Worm (Caenorhabditis elegans) whole organism, young adult: ENCODE data around the gene R03E9.2.

Experiments
- B0336.3 ChIP-seq: fragments of 200-800 bp; sonication (Bioruptor generic); IDR thresholded peaks from 2 replicates; pipeline ENCODE4 v1.3.6; 2022; ENCODE audit warnings: missing genetic modification characterization, missing compliant biosample characterization
- C06A6.2 ChIP-seq: fragments of 200-800 bp; sonication (Bioruptor generic); conservative IDR thresholded peaks from 2 replicates; pipeline ENCODE4 v1.3.6; 2022; ENCODE audit warnings: missing genetic modification characterization, missing compliant biosample characterization
- C17E4.6 ChIP-seq: fragments of 200-800 bp; sonication (Bioruptor generic); IDR thresholded peaks from 2 replicates; pipeline ENCODE4 v1.3.6; 2022; ENCODE audit warnings: missing genetic modification reagents, missing genetic modification characterization, missing compliant biosample characterization
- D2030.7 ChIP-seq: fragments of 200-800 bp; sonication (Bioruptor generic); IDR thresholded peaks from 2 replicates; pipeline ENCODE4 v1.3.6; 2022; ENCODE audit warnings: missing genetic modification reagents, missing genetic modification characterization, missing compliant biosample characterization
- F33H1.4 ChIP-seq: fragments of 200-800 bp; sonication (Bioruptor generic); IDR thresholded peaks from 2 replicates; pipeline ENCODE4 v1.3.6; 2022; ENCODE audit warnings: missing genetic modification reagents, missing genetic modification characterization, missing compliant biosample characterization
- F37B4.10 ChIP-seq: fragments of 200-800 bp; sonication (Bioruptor generic); IDR thresholded peaks from 2 replicates; pipeline ENCODE4 v1.3.6; 2022; ENCODE audit warnings: missing genetic modification characterization, missing compliant biosample characterization
- F39B2.1 ChIP-seq: fragments of 200-800 bp; sonication (Bioruptor generic); IDR thresholded peaks from 2 replicates; pipeline ENCODE4 v1.3.6; 2022; ENCODE audit warnings: missing genetic modification reagents, missing genetic modification characterization, missing compliant biosample characterization
- F49E8.2 ChIP-seq: sonication (generic microtip); optimal IDR thresholded peaks from 3 replicates; lab custom pipeline; 2017; ENCODE audit warnings: missing genetic modification characterization, mild to moderate bottlenecking, missing compliant biosample characterization, antibody characterized with exemption, moderate library complexity; ENCODE audit not compliant: insufficient read depth
- F55B11.4 ChIP-seq: sonication (generic microtip); optimal IDR thresholded peaks from 2 replicates; lab custom pipeline; 2016; ENCODE audit warnings: missing compliant biosample characterization, missing genetic modification characterization, borderline replicate concordance; ENCODE audit not compliant: insufficient read depth
- K12H6.12 ChIP-seq: fragments of 200-800 bp; sonication (Bioruptor generic); optimal IDR thresholded peaks from 2 replicates; lab custom pipeline; 2018; ENCODE audit warnings: mild to moderate bottlenecking, missing genetic modification characterization, missing compliant biosample characterization
- T07F8.4 ChIP-seq: sonication (generic microtip); optimal IDR thresholded peaks from 2 replicates; lab custom pipeline; 2016; ENCODE audit warnings: mild to moderate bottlenecking, missing genetic modification characterization, moderate library complexity, missing compliant biosample characterization
- Y53G8AR.9 ChIP-seq: fragments of 200-800 bp; sonication (Bioruptor generic); conservative IDR thresholded peaks from 2 replicates; pipeline ENCODE4 v1.3.6; 2022; ENCODE audit warnings: missing genetic modification reagents, missing genetic modification characterization, missing compliant biosample characterization
- ZK185.1 ChIP-seq: sonication (generic microtip); optimal IDR thresholded peaks from 2 replicates; lab custom pipeline; 2016; ENCODE audit warnings: mild to moderate bottlenecking, missing genetic modification characterization, missing compliant biosample characterization; ENCODE audit not compliant: poor library complexity, severe bottlenecking
- ceh-79 ChIP-seq: sonication (generic microtip); optimal IDR thresholded peaks from 2 replicates; lab custom pipeline; 2017; ENCODE audit warnings: mild to moderate bottlenecking, missing genetic modification characterization, missing compliant biosample characterization
- die-1 ChIP-seq: sonication (generic microtip); optimal IDR thresholded peaks from 2 replicates; lab custom pipeline; 2016; ENCODE audit warnings: missing genotype, mild to moderate bottlenecking, missing genetic modification characterization, missing compliant biosample characterization
- dox-1 ChIP-seq: fragments of 200-800 bp; sonication (Bioruptor generic); IDR thresholded peaks from 2 replicates; pipeline ENCODE4 v1.3.6; 2022; ENCODE audit warnings: missing genetic modification reagents, missing genetic modification characterization, missing compliant biosample characterization
- dpl-1 ChIP-seq: fragments of 150-350 bp; optimal IDR thresholded peaks from 2 replicates; lab custom pipeline; 2014; ENCODE audit warnings: missing biosample characterization, missing genetic modification reagents, missing genetic modification characterization
- ekl-4 ChIP-seq: fragments of 200-800 bp; sonication (Bioruptor generic); IDR thresholded peaks from 2 replicates; pipeline ENCODE4 v1.3.6; 2022; ENCODE audit warnings: missing genetic modification reagents, missing genetic modification characterization, missing compliant biosample characterization
- fkh-3 ChIP-seq: sonication (generic microtip); optimal IDR thresholded peaks from 2 replicates; lab custom pipeline; 2016; ENCODE audit warnings: mild to moderate bottlenecking, missing genetic modification characterization, missing compliant biosample characterization
- him-1 ChIP-seq: sonication (generic microtip); optimal IDR thresholded peaks from 2 replicates; lab custom pipeline; 2016; ENCODE audit warnings: missing genotype, missing genetic modification reagents, missing genetic modification characterization, missing compliant biosample characterization
- hmg-1.2 ChIP-seq: fragments of 200-800 bp; sonication (Bioruptor generic); IDR thresholded peaks from 2 replicates; pipeline ENCODE4 v1.3.6; 2022; ENCODE audit warnings: missing genetic modification reagents, missing genetic modification characterization, missing compliant biosample characterization
- hmg-20 ChIP-seq: fragments of 200-800 bp; sonication (Bioruptor generic); IDR thresholded peaks from 2 replicates; pipeline ENCODE4 v1.3.6; 2022; ENCODE audit warnings: missing genetic modification reagents, missing genetic modification characterization, missing compliant biosample characterization
- lag-1 ChIP-seq: fragments of 200-800 bp; sonication (Bioruptor generic); IDR thresholded peaks from 2 replicates; pipeline ENCODE4 v1.3.6; 2022; ENCODE audit warnings: missing genetic modification reagents, missing genetic modification characterization, missing compliant biosample characterization
- lin-26 ChIP-seq: fragments of 200-800 bp; sonication (Bioruptor generic); IDR thresholded peaks from 2 replicates; pipeline ENCODE4 v1.3.6; 2022; ENCODE audit warnings: missing genetic modification reagents, missing genetic modification characterization, missing compliant biosample characterization
- lin-40 ChIP-seq: sonication (generic microtip); optimal IDR thresholded peaks from 2 replicates; lab custom pipeline; 2016; ENCODE audit warnings: missing genetic modification characterization, mild to moderate bottlenecking, missing compliant biosample characterization, missing genotype, missing genetic modification reagents
- lin-54 ChIP-seq: fragments of 200-800 bp; sonication (Bioruptor generic); optimal IDR thresholded peaks from 2 replicates; lab custom pipeline; 2018; ENCODE audit warnings: mild to moderate bottlenecking, missing genetic modification characterization, missing compliant biosample characterization
- madf-6 ChIP-seq: fragments of 200-800 bp; sonication (Bioruptor generic); IDR thresholded peaks from 2 replicates; pipeline ENCODE4 v1.3.6; 2022; ENCODE audit warnings: missing genetic modification reagents, missing genetic modification characterization, missing compliant biosample characterization
- madf-8 ChIP-seq: fragments of 200-800 bp; sonication (Bioruptor generic); conservative IDR thresholded peaks from 2 replicates; pipeline ENCODE4 v1.3.6; 2022; ENCODE audit warnings: missing genetic modification reagents, missing genetic modification characterization, missing compliant biosample characterization
- mcd-1 ChIP-seq: fragments of 200-800 bp; sonication (Bioruptor generic); IDR thresholded peaks from 2 replicates; pipeline ENCODE4 v1.3.6; 2022; ENCODE audit warnings: missing genetic modification reagents, missing genetic modification characterization, missing compliant biosample characterization
- mes-4 ChIP-seq: sonication (generic microtip); optimal IDR thresholded peaks from 2 replicates; lab custom pipeline; 2016; ENCODE audit warnings: missing genotype, missing genetic modification characterization, missing compliant biosample characterization
- mxl-1 ChIP-seq: sonication (generic microtip); optimal IDR thresholded peaks from 2 replicates; lab custom pipeline; 2016; ENCODE audit warnings: missing genetic modification characterization, missing compliant biosample characterization
- nfya-1 ChIP-seq: sonication (generic microtip); optimal IDR thresholded peaks from 2 replicates; lab custom pipeline; 2017; ENCODE audit warnings: antibody characterized with exemption, missing compliant biosample characterization, missing genetic modification characterization, borderline replicate concordance; ENCODE audit not compliant: insufficient read depth
- nfyb-1 ChIP-seq: fragments of 200-800 bp; sonication (Bioruptor generic); IDR thresholded peaks from 2 replicates; pipeline ENCODE4 v1.3.6; 2022; ENCODE audit warnings: missing genetic modification reagents, missing genetic modification characterization, missing compliant biosample characterization
- pbrm-1 ChIP-seq: fragments of 200-800 bp; sonication (Bioruptor generic); IDR thresholded peaks from 2 replicates; pipeline ENCODE4 v1.3.6; 2022; ENCODE audit warnings: missing genetic modification reagents, missing genetic modification characterization, missing compliant biosample characterization
- sdz-38 ChIP-seq: sonication (generic microtip); optimal IDR thresholded peaks from 2 replicates; lab custom pipeline; 2016; ENCODE audit warnings: missing genotype, missing genetic modification characterization, missing compliant biosample characterization
- snpc-1.3 ChIP-seq: sonication (generic microtip); optimal IDR thresholded peaks from 2 replicates; lab custom pipeline; 2017; ENCODE audit warnings: missing genetic modification characterization, mild to moderate bottlenecking, missing compliant biosample characterization, antibody characterized with exemption, moderate library complexity, missing genotype, missing genetic modification reagents; ENCODE audit not compliant: insufficient read depth
- snpc-3.4 ChIP-seq: sonication (generic microtip); optimal IDR thresholded peaks from 2 replicates; lab custom pipeline; 2017; ENCODE audit warnings: missing genetic modification characterization, mild to moderate bottlenecking, missing compliant biosample characterization, antibody characterized with exemption, moderate library complexity, missing genotype, missing genetic modification reagents
- snpc-4 ChIP-seq, 5 experiments: fragments of 150-350 bp in 1 of 5; sonication (generic microtip) in 4 of 5; optimal IDR thresholded peaks; 2 replicates each; lab custom pipeline; 2014 to 2018; ENCODE audit warnings: missing genetic modification characterization in 5 of 5, missing biosample characterization in 3 of 5, antibody characterized with exemption in 2 of 5, mild to moderate bottlenecking in 2 of 5, missing compliant biosample characterization in 2 of 5, missing genotype in 2 of 5, moderate library complexity in 2 of 5, missing genetic modification reagents in 1 of 5
- tbx-9 ChIP-seq: sonication (generic microtip); optimal IDR thresholded peaks from 2 replicates; lab custom pipeline; 2016; ENCODE audit warnings: borderline replicate concordance, missing genetic modification characterization, inconsistent platforms, missing compliant biosample characterization
- zfh-2 ChIP-seq: fragments of 200-800 bp; sonication (Bioruptor generic); conservative IDR thresholded peaks from 2 replicates; pipeline ENCODE4 v1.3.6; 2022; ENCODE audit warnings: missing genetic modification reagents, missing genetic modification characterization, missing compliant biosample characterization
- zim-3 ChIP-seq: sonication (generic microtip); optimal IDR thresholded peaks from 2 replicates; lab custom pipeline; 2017; ENCODE audit warnings: mild to moderate bottlenecking, missing genetic modification characterization, moderate library complexity, missing compliant biosample characterization
- ztf-22 ChIP-seq: fragments of 200-800 bp; sonication (Bioruptor generic); optimal IDR thresholded peaks from 2 replicates; lab custom pipeline; 2018; ENCODE audit warnings: mild to moderate bottlenecking, missing genetic modification characterization, moderate library complexity, missing compliant biosample characterization
- ztf-25 ChIP-seq: fragments of 200-800 bp; sonication (Bioruptor generic); IDR thresholded peaks from 2 replicates; pipeline ENCODE4 v1.3.6; 2022; ENCODE audit warnings: missing genetic modification reagents, missing genetic modification characterization, missing compliant biosample characterization
- ztf-28 ChIP-seq: fragments of 200-800 bp; sonication (Bioruptor generic); IDR thresholded peaks from 2 replicates; pipeline ENCODE4 v1.3.6; 2022; ENCODE audit warnings: missing genetic modification reagents, missing genetic modification characterization, missing compliant biosample characterization
- ztf-6 ChIP-seq: fragments of 200-800 bp; sonication (Bioruptor generic); IDR thresholded peaks from 2 replicates; pipeline ENCODE4 v1.3.6; 2022; ENCODE audit warnings: missing genetic modification reagents, missing genetic modification characterization, missing compliant biosample characterization

The R03E9.2 gene

DNA sequence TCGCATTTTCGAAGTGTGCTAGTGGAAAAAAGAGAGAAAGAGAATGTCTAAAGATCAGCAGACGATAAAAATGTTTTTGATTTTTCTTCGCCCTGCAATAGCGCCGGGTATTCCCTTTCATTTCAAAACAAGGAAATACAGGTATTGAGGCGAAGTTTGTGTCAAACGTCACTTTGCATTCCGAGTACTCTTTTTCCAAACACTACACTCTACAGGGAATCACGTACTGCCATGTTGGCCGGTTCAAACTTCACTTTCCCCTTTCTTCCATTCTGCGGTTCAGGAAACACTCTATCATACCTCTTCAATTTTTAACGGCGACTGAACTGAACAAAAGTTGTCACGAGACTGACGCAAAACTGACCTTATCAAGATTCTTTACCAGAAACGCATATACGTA, 5.4 kb upstream of the R03E9.2 start:
- TF ChIP-seq nfyb-1 (GFP tag; lab: Robert Waterston, UW) (no peak), ekl-4 (GFP tag; lab: Robert Waterston, UW) (no peak), ztf-28 (GFP tag; lab: Robert Waterston, UW) (no peak), mcd-1 (no peak), mes-4 (tag; lab: Kevin White, UChicago) (no peak), ztf-6 (GFP tag; lab: Robert Waterston, UW) (no peak), tbx-9 (tag; lab: Kevin White, UChicago) (no peak), snpc-1.3 (tag; lab: Kevin White, UChicago) (no peak), madf-6 (GFP tag; lab: Robert Waterston, UW) (no peak), ceh-79 (tag; lab: Kevin White, UChicago) (no peak), snpc-4 (GFP tag; optimal IDR thresholded peaks at IDR 0.05; lab: Kevin White, UChicago) (no peak), snpc-4 (tag; optimal IDR thresholded peaks at IDR 0.05; lab: Kevin White, UChicago) (no peak), hmg-1.2 (GFP tag; lab: Robert Waterston, UW) (no peak), snpc-3.4 (no peak), nfya-1 (tag; lab: Kevin White, UChicago) (no peak), F39B2.1 (GFP tag; lab: Robert Waterston, UW) (no peak), mxl-1 (tag; lab: Kevin White, UChicago) (no peak), C06A6.2 (GFP tag; lab: Robert Waterston, UW) (no peak), dpl-1 (GFP tag; lab: Kevin White, UChicago) (no peak), Y53G8AR.9 (no peak), D2030.7 (GFP tag; lab: Robert Waterston, UW) (no peak)

DNA sequence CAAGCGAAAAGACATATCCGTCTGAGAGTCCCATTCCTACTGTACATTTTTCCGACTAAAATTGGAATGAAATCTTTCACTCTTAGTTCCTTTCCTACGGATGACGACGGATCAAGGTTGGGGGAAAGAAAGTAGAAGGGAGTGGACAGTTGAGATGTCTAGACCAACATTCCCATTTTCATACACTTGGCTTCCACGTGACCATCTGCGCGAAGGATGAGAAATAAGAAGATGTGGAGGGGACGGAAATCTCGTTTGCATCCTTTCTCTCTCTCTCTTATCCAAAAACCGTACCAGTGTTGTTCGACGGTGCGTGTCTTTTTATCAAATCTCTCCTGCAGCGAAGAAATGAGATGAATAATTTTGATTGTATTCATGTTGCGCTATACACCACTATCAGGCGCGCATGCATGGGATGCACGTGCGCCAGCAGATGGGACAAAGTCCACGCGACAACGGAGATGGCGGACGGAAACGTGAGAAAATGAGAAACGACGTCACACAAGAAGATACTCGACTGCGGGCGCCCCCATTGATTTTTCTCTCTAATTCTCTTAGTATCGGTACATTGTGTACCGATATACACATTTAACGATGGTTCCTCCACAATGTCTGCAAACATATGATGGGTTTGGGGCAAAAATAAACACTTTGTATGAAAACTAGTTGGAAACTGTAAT, 4.4 kb upstream of the R03E9.2 start:
- no peak for TF ChIP-seq F33H1.4 (GFP tag; lab: Robert Waterston, UW)
- TF ChIP-seq lin-26, result no peak
- no peak for TF ChIP-seq fkh-3
- TF ChIP-seq zim-3 (tag; lab: Kevin White, UChicago), result no peak
- TF ChIP-seq dox-1, result peak; percentile 81
- TF ChIP-seq him-1 (tag; lab: Kevin White, UChicago), result no peak
- TF ChIP-seq Y53G8AR.9, result no peak
- no peak for TF ChIP-seq ztf-25
- TF ChIP-seq F55B11.4 (tag; lab: Kevin White, UChicago), result no peak
- TF ChIP-seq die-1 (tag; lab: Kevin White, UChicago), result peak; percentile 78
- no peak for TF ChIP-seq hmg-20
- peak; percentile 17; the same call in 1 of the 2 replicates for TF ChIP-seq lag-1
- no peak for TF ChIP-seq T07F8.4
- 0 out of 2 replicates have a peak, but pooled peaks have one; percentile 23 for TF ChIP-seq C17E4.6 (GFP tag; lab: Robert Waterston, UW)
- peak; percentile 62 for TF ChIP-seq ZK185.1
- TF ChIP-seq lin-40 (tag; lab: Kevin White, UChicago), result peak; percentile 92
- no peak for TF ChIP-seq pbrm-1
- no peak for TF ChIP-seq madf-8 (GFP tag; lab: Robert Waterston, UW)
- TF ChIP-seq K12H6.12 (tag; lab: Kevin White, UChicago), result peak; percentile 63
- TF ChIP-seq ztf-28 (GFP tag; lab: Robert Waterston, UW), result no peak
- TF ChIP-seq F37B4.10, result no peak
- peak; percentile 89 for TF ChIP-seq ztf-22 (GFP tag; lab: Kevin White, UChicago)
- TF ChIP-seq ztf-6 (GFP tag; lab: Robert Waterston, UW), result no peak
- no peak for TF ChIP-seq F49E8.2 (tag; lab: Kevin White, UChicago)
- peak; percentile 76; the same call in 1 of the 2 replicates for TF ChIP-seq zfh-2
- TF ChIP-seq B0336.3 (GFP tag; lab: Robert Waterston, UW), result peak; percentile 82
- no peak for TF ChIP-seq sdz-38 (tag; lab: Kevin White, UChicago)
- TF ChIP-seq lin-54 (GFP tag; lab: Kevin White, UChicago), result peak; percentile 25
